Worm (Caenorhabditis elegans) whole organism, mixed stage, embryonic: Measurements from ENCODE around the gene rpl-20.
A peak's percentile ranks its signal among the peaks of the same experiment; 100 is the strongest.

Source experiments
- M03D4.4 ChIP-seq: sonication (generic microtip); optimal IDR thresholded peaks from 2 replicates; lab custom pipeline; 2017; ENCODE audit warnings: mild to moderate bottlenecking, missing genetic modification characterization, missing compliant biosample characterization
- bed-3 ChIP-seq: fragments of 200-800 bp; sonication (Bioruptor generic); optimal IDR thresholded peaks from 3 replicates; lab custom pipeline; 2018; ENCODE audit warnings: mild to moderate bottlenecking, missing genetic modification characterization, moderate library complexity, missing compliant biosample characterization
- ces-1 ChIP-seq: fragments of 150-350 bp; optimal IDR thresholded peaks from 2 replicates; lab custom pipeline; 2014; ENCODE audit warnings: missing biosample characterization, missing genetic modification reagents, missing genetic modification characterization
- cnd-1 ChIP-seq: fragments of 200-800 bp; sonication (Bioruptor generic); optimal IDR thresholded peaks from 2 replicates; lab custom pipeline; 2018; ENCODE audit warnings: mild to moderate bottlenecking, missing genetic modification characterization, missing compliant biosample characterization
- drap-1 ChIP-seq: fragments of 200-800 bp; sonication (Bioruptor generic); optimal IDR thresholded peaks from 3 replicates; lab custom pipeline; 2018; ENCODE audit warnings: mild to moderate bottlenecking, missing genetic modification characterization, missing compliant biosample characterization
- elt-1 ChIP-seq: sonication (generic microtip); optimal IDR thresholded peaks from 2 replicates; lab custom pipeline; 2017; ENCODE audit warnings: missing genetic modification characterization, mild to moderate bottlenecking, missing compliant biosample characterization, antibody characterized with exemption, moderate library complexity, borderline replicate concordance; ENCODE audit not compliant: insufficient read depth
- elt-3 ChIP-seq: fragments of 150-350 bp; optimal IDR thresholded peaks from 2 replicates; lab custom pipeline; 2014; ENCODE audit warnings: missing biosample characterization, missing genetic modification characterization
- flh-1 ChIP-seq: fragments of 200-800 bp; sonication (Bioruptor generic); optimal IDR thresholded peaks from 2 replicates; lab custom pipeline; 2018; ENCODE audit warnings: mild to moderate bottlenecking, missing genetic modification characterization, moderate library complexity, missing compliant biosample characterization
- ham-2 ChIP-seq: fragments of 200-800 bp; sonication (Bioruptor generic); optimal IDR thresholded peaks from 2 replicates; lab custom pipeline; 2018; ENCODE audit warnings: mild to moderate bottlenecking, missing genetic modification characterization, missing compliant biosample characterization
- lin-13 ChIP-seq: fragments of 150-350 bp; optimal IDR thresholded peaks from 2 replicates; lab custom pipeline; 2014; ENCODE audit warnings: missing biosample characterization, missing genetic modification characterization
- lin-32 ChIP-seq: fragments of 200-800 bp; sonication (Bioruptor generic); optimal IDR thresholded peaks from 2 replicates; lab custom pipeline; 2018; ENCODE audit warnings: mild to moderate bottlenecking, missing genetic modification characterization, missing compliant biosample characterization
- lsy-2 ChIP-seq: fragments of 150-350 bp; optimal IDR thresholded peaks from 2 replicates; lab custom pipeline; 2014; ENCODE audit warnings: missing biosample characterization, missing genetic modification characterization
- mab-5 ChIP-seq: fragments of 150-350 bp; optimal IDR thresholded peaks from 2 replicates; lab custom pipeline; 2014; ENCODE audit warnings: missing biosample characterization, missing genetic modification characterization
- mep-1 ChIP-seq: fragments of 150-350 bp; optimal IDR thresholded peaks from 2 replicates; lab custom pipeline; 2017; ENCODE audit warnings: missing biosample characterization, missing genetic modification reagents, missing genetic modification characterization, inconsistent platforms
- nhr-12 ChIP-seq: fragments of 150-350 bp; optimal IDR thresholded peaks from 2 replicates; lab custom pipeline; 2014; ENCODE audit warnings: missing biosample characterization, missing genetic modification characterization
- nhr-2 ChIP-seq: fragments of 150-350 bp; optimal IDR thresholded peaks from 2 replicates; lab custom pipeline; 2014; ENCODE audit warnings: missing biosample characterization, missing genetic modification characterization
- nhr-237 ChIP-seq: fragments of 150-350 bp; optimal IDR thresholded peaks from 2 replicates; lab custom pipeline; 2014; ENCODE audit warnings: missing biosample characterization, missing genetic modification characterization
- nhr-28 ChIP-seq: fragments of 150-350 bp; optimal IDR thresholded peaks from 2 replicates; lab custom pipeline; 2014; ENCODE audit warnings: missing biosample characterization, missing genetic modification characterization
- nhr-76 ChIP-seq: sonication (generic microtip); optimal IDR thresholded peaks from 2 replicates; lab custom pipeline; 2017; ENCODE audit warnings: missing biosample characterization, missing genetic modification characterization
- pha-4 ChIP-seq: fragments of 150-350 bp; optimal IDR thresholded peaks from 2 replicates; lab custom pipeline; 2018; ENCODE audit warnings: missing biosample characterization, missing genetic modification reagents, missing genetic modification characterization
- sem-2 ChIP-seq: fragments of 200-800 bp; sonication (Bioruptor generic); optimal IDR thresholded peaks from 2 replicates; lab custom pipeline; 2018; ENCODE audit warnings: mild to moderate bottlenecking, missing genetic modification characterization, missing compliant biosample characterization
- snpc-4 ChIP-seq: fragments of 150-350 bp; optimal IDR thresholded peaks from 2 replicates; lab custom pipeline; 2014; ENCODE audit warnings: missing biosample characterization, missing genetic modification characterization
- sptf-1 ChIP-seq: sonication (generic microtip); optimal IDR thresholded peaks from 2 replicates; lab custom pipeline; 2017; ENCODE audit warnings: mild to moderate bottlenecking, missing genetic modification characterization, moderate library complexity, missing compliant biosample characterization
- tbx-8 ChIP-seq: fragments of 200-800 bp; sonication (Bioruptor generic); optimal IDR thresholded peaks from 2 replicates; lab custom pipeline; 2018; ENCODE audit warnings: mild to moderate bottlenecking, missing genetic modification characterization, moderate library complexity, missing compliant biosample characterization
- unc-120 ChIP-seq: sonication (generic microtip); optimal IDR thresholded peaks from 2 replicates; lab custom pipeline; 2017; ENCODE audit warnings: missing genetic modification characterization, missing compliant biosample characterization; ENCODE audit not compliant: poor library complexity, severe bottlenecking
- unc-39 ChIP-seq: fragments of 150-350 bp; optimal IDR thresholded peaks from 2 replicates; lab custom pipeline; 2014; ENCODE audit warnings: missing biosample characterization, missing genetic modification characterization
- unc-62 ChIP-seq: fragments of 150-350 bp; optimal IDR thresholded peaks from 2 replicates; lab custom pipeline; 2014; ENCODE audit warnings: missing biosample characterization, missing genetic modification reagents, missing genetic modification characterization
- zip-8 ChIP-seq: fragments of 150-350 bp; optimal IDR thresholded peaks from 2 replicates; lab custom pipeline; 2014; ENCODE audit warnings: missing biosample characterization, missing genetic modification characterization
- ztf-11 ChIP-seq: fragments of 150-350 bp; optimal IDR thresholded peaks from 2 replicates; lab custom pipeline; 2014; ENCODE audit warnings: missing biosample characterization, missing genetic modification characterization

The rpl-20 gene

ce11 chrIV:4744167-4744566, 5.4 kb downstream of the rpl-20 start, which contains the start of gene hoe-1:
Gene hoe-1, minus strand, starts transcription at chrIV:4744267.
- TF ChIP-seq ham-2 (no peak), nhr-2 (tag; lab: Kevin White, UChicago) (no peak), pha-4 (tag; lab: Kevin White, UChicago) (no peak), tbx-8 (GFP tag; lab: Kevin White, UChicago) (no peak), lsy-2 (tag; lab: Kevin White, UChicago) (no peak), flh-1 (GFP tag; lab: Kevin White, UChicago) (no peak), lin-13 (tag; lab: Kevin White, UChicago) (no peak), ztf-11 (tag; lab: Kevin White, UChicago) (no peak), snpc-4 (no peak)

- TF ChIP-seq sem-2 (no peak), mab-5 (tag; lab: Kevin White, UChicago) (no peak), nhr-12 (tag; lab: Kevin White, UChicago) (no peak), unc-39 (tag; lab: Kevin White, UChicago) (no peak), unc-120 (tag; lab: Kevin White, UChicago) (no peak), ham-2 (no peak)
Observed at ce11 chrIV:4742480-4742879, 7.1 kb downstream of the rpl-20 start.

- no peak for TF ChIP-seq zip-8 (tag; lab: Kevin White, UChicago)
- no peak for TF ChIP-seq elt-3 (tag; lab: Kevin White, UChicago)
- TF ChIP-seq drap-1 = no peak
- no peak for TF ChIP-seq M03D4.4 (tag; lab: Kevin White, UChicago)
- no peak for TF ChIP-seq nhr-237 (tag; lab: Kevin White, UChicago)
- TF ChIP-seq nhr-28 (tag; lab: Kevin White, UChicago) = no peak
- no peak for TF ChIP-seq mep-1
- no peak for TF ChIP-seq lin-32 (GFP tag; lab: Kevin White, UChicago)
- no peak for TF ChIP-seq nhr-76 (tag; lab: Kevin White, UChicago)
- TF ChIP-seq unc-39 (tag; lab: Kevin White, UChicago) = no peak
Observed at ce11 chrIV:4737258-4737657, 12.3 kb downstream of the rpl-20 start, which contains the start of gene fbxb-78. Gene fbxb-78, plus strand, starts transcription at chrIV:4737558.

ce11 chrIV:4727935-4728334, 21.6 kb downstream of the rpl-20 start:
- TF ChIP-seq sptf-1 (tag; lab: Kevin White, UChicago) = peak; percentile 67
- TF ChIP-seq ces-1 (GFP tag; lab: Kevin White, UChicago) = peak; percentile 36
- TF ChIP-seq nhr-237 (tag; lab: Kevin White, UChicago) = peak; percentile 51
- peak; percentile 94 for TF ChIP-seq lsy-2 (tag; lab: Kevin White, UChicago)
- peak; percentile 53 for TF ChIP-seq drap-1
- TF ChIP-seq cnd-1 (tag; lab: Kevin White, UChicago) = peak; percentile 10
- TF ChIP-seq ham-2 = peak; percentile 16
- TF ChIP-seq, all 35 proteins: peak for 7; not testable (repeated sequence) for 28

- TF ChIP-seq cnd-1 (tag; lab: Kevin White, UChicago) = peak; percentile 12
- TF ChIP-seq sptf-1 (tag; lab: Kevin White, UChicago) = peak; percentile 44
- TF ChIP-seq lsy-2 (tag; lab: Kevin White, UChicago) = peak; percentile 94
- TF ChIP-seq unc-120 (tag; lab: Kevin White, UChicago) = peak; percentile 5
- TF ChIP-seq nhr-237 (tag; lab: Kevin White, UChicago) = peak; percentile 77
- TF ChIP-seq ces-1 (GFP tag; lab: Kevin White, UChicago) = peak; percentile 48
- TF ChIP-seq M03D4.4 (tag; lab: Kevin White, UChicago) = peak; percentile 21
- peak; percentile 2 for TF ChIP-seq mep-1
- TF ChIP-seq, all 35 proteins: peak for 8; not testable (repeated sequence) for 27
Observed at ce11 chrIV:4725478-4725920, 24.1 kb downstream of the rpl-20 start.

ce11 chrIV:4724562-4724961, 25.0 kb downstream of the rpl-20 start, which contains the start of gene K08F11.1:
Gene K08F11.1, plus strand, starts transcription at chrIV:4724862.
- TF ChIP-seq mep-1 (no peak), zip-8 (tag; lab: Kevin White, UChicago) (no peak), unc-62 (no peak), cnd-1 (tag; lab: Kevin White, UChicago) (no peak), sem-2 (no peak), elt-1 (tag; lab: Kevin White, UChicago) (no peak), lin-32 (GFP tag; lab: Kevin White, UChicago) (no peak), nhr-237 (tag; lab: Kevin White, UChicago) (no peak), unc-39 (tag; lab: Kevin White, UChicago) (no peak), nhr-76 (tag; lab: Kevin White, UChicago) (no peak), mab-5 (tag; lab: Kevin White, UChicago) (no peak), unc-120 (tag; lab: Kevin White, UChicago) (no peak), lsy-2 (tag; lab: Kevin White, UChicago) (no peak), bed-3 (GFP tag; lab: Kevin White, UChicago) (no peak)
- TF ChIP-seq, all 35 proteins: peak for 0
